Fruit fly (Drosophila melanogaster) whole organism, adult: ENCODE results near the gene Ucp4B.

ENCODE experiments used
- CG11617 ChIP-seq: fragments of 200-800 bp; sonication (Bioruptor generic); optimal IDR thresholded peaks from 2 replicates; lab custom pipeline; 2017; ENCODE audit warnings: mild to moderate bottlenecking, missing biosample characterization, missing genetic modification reagents, missing genetic modification characterization
- CG12768 ChIP-seq: fragments of 200-800 bp; sonication (Bioruptor generic); optimal IDR thresholded peaks from 2 replicates; lab custom pipeline; 2017; ENCODE audit warnings: missing biosample characterization, missing genetic modification characterization, mild to moderate bottlenecking, moderate library complexity, missing genetic modification reagents
- CG14711 ChIP-seq: fragments of 200-800 bp; sonication (Bioruptor generic); optimal IDR thresholded peaks from 2 replicates; lab custom pipeline; 2018; ENCODE audit warnings: missing biosample characterization, mild to moderate bottlenecking, missing genetic modification characterization, moderate library complexity
- CG33017 ChIP-seq: fragments of 200-800 bp; sonication (Bioruptor generic); optimal IDR thresholded peaks from 2 replicates; lab custom pipeline; 2018; ENCODE audit warnings: missing biosample characterization, mild to moderate bottlenecking, missing genetic modification characterization, moderate library complexity
- CG7101 ChIP-seq: fragments of 200-800 bp; sonication (Bioruptor generic); optimal IDR thresholded peaks from 2 replicates; lab custom pipeline; 2018; ENCODE audit warnings: missing biosample characterization, mild to moderate bottlenecking, missing genetic modification characterization, moderate library complexity
- Clk ChIP-seq: fragments of 200-800 bp; sonication (Bioruptor generic); optimal IDR thresholded peaks from 2 replicates; lab custom pipeline; 2017; ENCODE audit warnings: missing biosample characterization, missing genetic modification characterization
- Crg-1 ChIP-seq: fragments of 200-800 bp; sonication (Bioruptor generic); optimal IDR thresholded peaks from 2 replicates; lab custom pipeline; 2016; ENCODE audit warnings: missing biosample characterization, missing genetic modification characterization
- Mnt ChIP-seq: fragments of 200-800 bp; sonication (Bioruptor generic); optimal IDR thresholded peaks from 2 replicates; lab custom pipeline; 2016; ENCODE audit warnings: missing biosample characterization, mild to moderate bottlenecking, missing genetic modification characterization
- bab1 ChIP-seq: fragments of 200-800 bp; sonication (Bioruptor generic); optimal IDR thresholded peaks from 3 replicates; lab custom pipeline; 2019; ENCODE audit warnings: missing biosample characterization, mild to moderate bottlenecking, missing genetic modification characterization, moderate library complexity
- kay ChIP-seq: fragments of 200-800 bp; sonication (Bioruptor generic); peaks from one replicate; lab custom pipeline; 2016; ENCODE audit warnings: missing biosample characterization, missing genetic modification characterization, borderline replicate concordance
- ovo ChIP-seq: fragments of 200-800 bp; sonication (Bioruptor generic); optimal IDR thresholded peaks from 2 replicates; lab custom pipeline; 2016; ENCODE audit warnings: missing biosample characterization, missing genetic modification characterization
- tj ChIP-seq: fragments of 200-800 bp; sonication (Bioruptor generic); optimal IDR thresholded peaks from 3 replicates; lab custom pipeline; 2017; ENCODE audit warnings: missing biosample characterization, mild to moderate bottlenecking, missing genetic modification characterization, moderate library complexity
- toe ChIP-seq: fragments of 200-800 bp; sonication (Bioruptor generic); optimal IDR thresholded peaks from 2 replicates; lab custom pipeline; 2016; ENCODE audit warnings: missing biosample characterization, missing genetic modification characterization

dm6 chr2L:6012303-6013070, 42.8 kb downstream of the Ucp4B start, which contains the start of gene CG9098:
- no peak for TF ChIP-seq CG33017
- no peak for TF ChIP-seq Clk (GFP tag; lab: Kevin White, UChicago)
- TF ChIP-seq CG12768 (GFP tag; lab: Kevin White, UChicago) = no peak
- TF ChIP-seq toe (GFP tag; lab: Kevin White, UChicago) = no peak
- no peak for TF ChIP-seq CG11617 (GFP tag; lab: Kevin White, UChicago)
- peak; percentile 57 for TF ChIP-seq bab1 (GFP tag; lab: Kevin White, UChicago)
- no peak for TF ChIP-seq Crg-1 (GFP tag; lab: Kevin White, UChicago)
- no peak for TF ChIP-seq kay (GFP tag; lab: Kevin White, UChicago)
- TF ChIP-seq ovo = no peak
- TF ChIP-seq Mnt (GFP tag; lab: Kevin White, UChicago) = no peak
- TF ChIP-seq CG14711 (tag; lab: Kevin White, UChicago) = no peak
- TF ChIP-seq CG7101 (tag; lab: Kevin White, UChicago) = no peak
- TF ChIP-seq tj = peak; percentile 91
